Worm (Caenorhabditis elegans): ENCODE measurements around the gene pqn-79.

ce11 chrIV:15591975-15592374 is 3.4 kb upstream of the pqn-79 start:
- TF ChIP-seq W03F9.2 (tag; optimal IDR thresholded peaks at IDR 0.05) (no peak), him-1 (tag; optimal IDR thresholded peaks at IDR 0.05) (no peak), dao-5 (tag; optimal IDR thresholded peaks at IDR 0.05) (no peak)

All from whole organism, L4/young adult.